Fruit fly (Drosophila melanogaster): ENCODE measurements around the gene CG17570.

dm6 chr2L:20293940-20294339 lies 29.7 kb upstream of the CG17570 start:
- TF ChIP-seq usp (GFP tag; optimal IDR thresholded peaks at IDR 0.05) (no peak), pan (optimal IDR thresholded peaks at IDR 0.05) (no peak), EcR (GFP tag; optimal IDR thresholded peaks at IDR 0.05) (no peak)

Data from whole organism.